Worm (Caenorhabditis elegans) whole organism, young adult: ENCODE data around the gene Y49F6B.8.

Source experiments
- B0019.2 ChIP-seq: fragments of 200-800 bp; sonication (Bioruptor generic); conservative IDR thresholded peaks from 2 replicates; pipeline ENCODE4 v1.3.6; 2022; ENCODE audit warnings: missing genetic modification reagents, missing genetic modification characterization, missing compliant biosample characterization
- B0035.1 ChIP-seq: sonication (generic microtip); optimal IDR thresholded peaks from 2 replicates; lab custom pipeline; 2016; ENCODE audit warnings: missing genetic modification characterization, mild to moderate bottlenecking, missing compliant biosample characterization, missing genotype, missing genetic modification reagents
- B0261.1 ChIP-seq: sonication (generic microtip); optimal IDR thresholded peaks from 2 replicates; lab custom pipeline; 2016; ENCODE audit warnings: mild to moderate bottlenecking, missing genetic modification characterization, moderate library complexity, missing compliant biosample characterization
- F10E7.11 ChIP-seq: sonication (generic microtip); optimal IDR thresholded peaks from 2 replicates; lab custom pipeline; 2017; ENCODE audit warnings: mild to moderate bottlenecking, missing genetic modification characterization, moderate library complexity, missing compliant biosample characterization
- F52B5.7 ChIP-seq: sonication (generic microtip); optimal IDR thresholded peaks from 2 replicates; lab custom pipeline; 2016; ENCODE audit warnings: mild to moderate bottlenecking, missing genetic modification characterization, missing compliant biosample characterization
- F57A8.1 ChIP-seq: fragments of 200-800 bp; sonication (Bioruptor generic); optimal IDR thresholded peaks from 2 replicates; lab custom pipeline; 2018; ENCODE audit warnings: mild to moderate bottlenecking, missing genetic modification characterization, moderate library complexity, missing compliant biosample characterization
- K11D2.4 ChIP-seq: fragments of 200-800 bp; sonication (Bioruptor generic); IDR thresholded peaks from 2 replicates; pipeline ENCODE4 v1.3.6; 2022; ENCODE audit warnings: missing genetic modification reagents, missing genetic modification characterization, missing compliant biosample characterization
- K12H6.12 ChIP-seq: fragments of 200-800 bp; sonication (Bioruptor generic); optimal IDR thresholded peaks from 2 replicates; lab custom pipeline; 2018; ENCODE audit warnings: mild to moderate bottlenecking, missing genetic modification characterization, missing compliant biosample characterization
- Y53G8AR.9 ChIP-seq: fragments of 200-800 bp; sonication (Bioruptor generic); conservative IDR thresholded peaks from 2 replicates; pipeline ENCODE4 v1.3.6; 2022; ENCODE audit warnings: missing genetic modification reagents, missing genetic modification characterization, missing compliant biosample characterization
- Y67H2A.10 ChIP-seq: fragments of 200-800 bp; sonication (Bioruptor generic); conservative IDR thresholded peaks from 2 replicates; pipeline ENCODE4 v1.3.6; 2022; ENCODE audit warnings: missing genetic modification reagents, missing genetic modification characterization, missing compliant biosample characterization
- Y79H2A.3 ChIP-seq: fragments of 200-800 bp; sonication (Bioruptor generic); conservative IDR thresholded peaks from 2 replicates; pipeline ENCODE4 v1.3.6; 2022; ENCODE audit warnings: missing genetic modification reagents, missing genetic modification characterization, missing compliant biosample characterization
- Y95B8A.8 ChIP-seq: fragments of 200-800 bp; sonication (Bioruptor generic); IDR thresholded peaks from 2 replicates; pipeline ENCODE4 v1.3.6; 2022; ENCODE audit warnings: missing genetic modification reagents, missing genetic modification characterization, missing compliant biosample characterization
- ZK185.1 ChIP-seq: sonication (generic microtip); optimal IDR thresholded peaks from 2 replicates; lab custom pipeline; 2016; ENCODE audit warnings: mild to moderate bottlenecking, missing genetic modification characterization, missing compliant biosample characterization; ENCODE audit not compliant: poor library complexity, severe bottlenecking
- ama-1 ChIP-seq, 3 experiments: fragments of 150-350 bp in 1 of 3; sonication (generic microtip) in 2 of 3; optimal IDR thresholded peaks; 2 replicates each; lab custom pipeline; 2014 to 2018; ENCODE audit warnings: missing biosample characterization in 2 of 3, missing genetic modification characterization in 2 of 3, missing genetic modification reagents in 2 of 3
- attf-5 ChIP-seq: fragments of 200-800 bp; sonication (Bioruptor generic); optimal IDR thresholded peaks from 2 replicates; lab custom pipeline; 2018; ENCODE audit warnings: mild to moderate bottlenecking, missing genetic modification characterization, missing compliant biosample characterization
- cebp-1 ChIP-seq, 2 experiments: fragments of 200-800 bp in 1 of 2; sonication (Bioruptor generic) in 1 of 2; sonication (generic microtip) in 1 of 2; IDR thresholded peaks in 1 of 2; optimal IDR thresholded peaks in 1 of 2; 2 replicates each; pipeline versions ENCODE4 v1.3.6 to Lab custom; 2017 to 2022; ENCODE audit warnings: missing compliant biosample characterization in 2 of 2, missing genetic modification characterization in 2 of 2, mild to moderate bottlenecking in 1 of 2, missing genetic modification reagents in 1 of 2, moderate library complexity in 1 of 2
- cebp-2 ChIP-seq: fragments of 200-800 bp; sonication (Bioruptor generic); IDR thresholded peaks from 2 replicates; pipeline ENCODE4 v1.3.6; 2022; ENCODE audit warnings: missing genetic modification characterization, missing compliant biosample characterization
- ceh-100 ChIP-seq: fragments of 200-800 bp; sonication (Bioruptor generic); IDR thresholded peaks from 2 replicates; pipeline ENCODE4 v1.3.6; 2022; ENCODE audit warnings: missing genetic modification reagents, missing genetic modification characterization, missing compliant biosample characterization
- ceh-91 ChIP-seq: fragments of 200-800 bp; sonication (Bioruptor generic); IDR thresholded peaks from 2 replicates; pipeline ENCODE4 v1.3.6; 2022; ENCODE audit warnings: missing genetic modification reagents, missing genetic modification characterization, missing compliant biosample characterization
- dox-1 ChIP-seq: fragments of 200-800 bp; sonication (Bioruptor generic); IDR thresholded peaks from 2 replicates; pipeline ENCODE4 v1.3.6; 2022; ENCODE audit warnings: missing genetic modification reagents, missing genetic modification characterization, missing compliant biosample characterization
- efl-1 ChIP-seq: fragments of 150-350 bp; optimal IDR thresholded peaks from 2 replicates; lab custom pipeline; 2014; ENCODE audit warnings: missing biosample characterization, missing genetic modification reagents, missing genetic modification characterization
- egl-18 ChIP-seq: fragments of 200-800 bp; sonication (Bioruptor generic); IDR thresholded peaks from 2 replicates; pipeline ENCODE4 v1.3.6; 2022; ENCODE audit warnings: missing genetic modification reagents, missing genetic modification characterization, missing compliant biosample characterization
- ekl-4 ChIP-seq: fragments of 200-800 bp; sonication (Bioruptor generic); IDR thresholded peaks from 2 replicates; pipeline ENCODE4 v1.3.6; 2022; ENCODE audit warnings: missing genetic modification reagents, missing genetic modification characterization, missing compliant biosample characterization
- gei-17 ChIP-seq: fragments of 200-800 bp; sonication (Bioruptor generic); optimal IDR thresholded peaks from 2 replicates; lab custom pipeline; 2018; ENCODE audit warnings: mild to moderate bottlenecking, missing genetic modification characterization, missing compliant biosample characterization
- hmg-1.2 ChIP-seq: fragments of 200-800 bp; sonication (Bioruptor generic); IDR thresholded peaks from 2 replicates; pipeline ENCODE4 v1.3.6; 2022; ENCODE audit warnings: missing genetic modification reagents, missing genetic modification characterization, missing compliant biosample characterization
- let-526 ChIP-seq: fragments of 200-800 bp; sonication (Bioruptor generic); IDR thresholded peaks from 2 replicates; pipeline ENCODE4 v1.3.6; 2022; ENCODE audit warnings: missing genetic modification reagents, missing genetic modification characterization, missing compliant biosample characterization
- lin-35 ChIP-seq, 3 experiments: fragments of 150-350 bp in 2 of 3; sonication (generic microtip) in 1 of 3; optimal IDR thresholded peaks; 2 replicates each; lab custom pipeline; 2014 to 2018; ENCODE audit warnings: missing biosample characterization in 3 of 3, missing genetic modification characterization in 3 of 3, missing genetic modification reagents in 3 of 3
- madf-10 ChIP-seq: sonication (generic microtip); optimal IDR thresholded peaks from 2 replicates; lab custom pipeline; 2016; ENCODE audit warnings: mild to moderate bottlenecking, missing genetic modification characterization, missing compliant biosample characterization
- madf-3 ChIP-seq: fragments of 200-800 bp; sonication (Bioruptor generic); IDR thresholded peaks from 2 replicates; pipeline ENCODE4 v1.3.6; 2022; ENCODE audit warnings: missing genetic modification reagents, missing genetic modification characterization, missing compliant biosample characterization
- madf-8 ChIP-seq: fragments of 200-800 bp; sonication (Bioruptor generic); conservative IDR thresholded peaks from 2 replicates; pipeline ENCODE4 v1.3.6; 2022; ENCODE audit warnings: missing genetic modification reagents, missing genetic modification characterization, missing compliant biosample characterization
- mcd-1 ChIP-seq: fragments of 200-800 bp; sonication (Bioruptor generic); IDR thresholded peaks from 2 replicates; pipeline ENCODE4 v1.3.6; 2022; ENCODE audit warnings: missing genetic modification reagents, missing genetic modification characterization, missing compliant biosample characterization
- nhr-179 ChIP-seq: sonication (generic microtip); optimal IDR thresholded peaks from 2 replicates; lab custom pipeline; 2016; ENCODE audit warnings: mild to moderate bottlenecking, missing genetic modification characterization, missing compliant biosample characterization
- pbrm-1 ChIP-seq: fragments of 200-800 bp; sonication (Bioruptor generic); IDR thresholded peaks from 2 replicates; pipeline ENCODE4 v1.3.6; 2022; ENCODE audit warnings: missing genetic modification reagents, missing genetic modification characterization, missing compliant biosample characterization
- rcor-1 ChIP-seq: fragments of 200-800 bp; sonication (Bioruptor generic); IDR thresholded peaks from 2 replicates; pipeline ENCODE4 v1.3.6; 2022; ENCODE audit warnings: missing genetic modification reagents, missing genetic modification characterization, missing compliant biosample characterization
- rpc-1 ChIP-seq, 2 experiments: fragments of 150-350 bp in 1 of 2; sonication (generic microtip) in 1 of 2; optimal IDR thresholded peaks; 2 replicates each; lab custom pipeline; 2014 to 2018; ENCODE audit warnings: missing biosample characterization in 1 of 2, missing genetic modification characterization in 1 of 2, missing genetic modification reagents in 1 of 2, missing genotype in 1 of 2
- somi-1 ChIP-seq: fragments of 200-800 bp; sonication (Bioruptor generic); optimal IDR thresholded peaks from 2 replicates; lab custom pipeline; 2018; ENCODE audit warnings: mild to moderate bottlenecking, missing genetic modification characterization, missing compliant biosample characterization
- unc-62 ChIP-seq: fragments of 150-350 bp; optimal IDR thresholded peaks from 2 replicates; lab custom pipeline; 2014; ENCODE audit warnings: missing biosample characterization, missing genetic modification reagents, missing genetic modification characterization
- ztf-26 ChIP-seq: sonication (generic microtip); optimal IDR thresholded peaks from 2 replicates; lab custom pipeline; 2017; ENCODE audit warnings: missing genetic modification characterization, missing compliant biosample characterization
- ztf-28 ChIP-seq: fragments of 200-800 bp; sonication (Bioruptor generic); IDR thresholded peaks from 2 replicates; pipeline ENCODE4 v1.3.6; 2022; ENCODE audit warnings: missing genetic modification reagents, missing genetic modification characterization, missing compliant biosample characterization

Y49F6B.8 gene

ce11 chrII:3481584-3481983 is at the start of gene Y49F6B.8:
Gene Y49F6B.8 (minus strand): TSS chrII:3481684.
- TF ChIP-seq F10E7.11 (tag; lab: Kevin White, UChicago): no peak
- TF ChIP-seq F52B5.7 (tag; lab: Kevin White, UChicago): no peak
- TF ChIP-seq ztf-28 (GFP tag; lab: Robert Waterston, UW): no peak
- TF ChIP-seq madf-10 (tag; lab: Kevin White, UChicago): no peak
- no peak for TF ChIP-seq cebp-1 (GFP tag; IDR thresholded peaks at IDR 0.05; lab: Robert Waterston, UW)
- no peak for TF ChIP-seq cebp-1 (tag; optimal IDR thresholded peaks at IDR 0.05; lab: Kevin White, UChicago)
- TF ChIP-seq, all 124 proteins: peak for 0

- TF ChIP-seq gei-17 (GFP tag; lab: Kevin White, UChicago) (no peak), cebp-2 (GFP tag; lab: Robert Waterston, UW) (0 out of 2 replicates have a peak, but pooled peaks have one; percentile 53), hmg-1.2 (GFP tag; lab: Robert Waterston, UW) (no peak), unc-62 (GFP tag; lab: Kevin White, UChicago) (no peak), K12H6.12 (tag; lab: Kevin White, UChicago) (no peak), nhr-179 (tag; lab: Kevin White, UChicago) (no peak), F57A8.1 (GFP tag; lab: Kevin White, UChicago) (no peak), rpc-1 (optimal IDR thresholded peaks at IDR 0.05; lab: Kevin White, UChicago) (no peak), rpc-1 (tag; optimal IDR thresholded peaks at IDR 0.05; lab: Kevin White, UChicago) (no peak)
- TF ChIP-seq, all 124 proteins: peak for 1
These were observed 46.8 kb upstream of the Y49F6B.8 start, which contains the start of gene ncs-6 for ce11 chrII:3528256-3528655. Gene ncs-6 (minus strand): TSS chrII:3528516.

- TF ChIP-seq ama-1 (optimal IDR thresholded peaks at IDR 0.05; lab: Kevin White, UChicago) (no peak), ama-1 (GFP tag; optimal IDR thresholded peaks at IDR 0.05; lab: Kevin White, UChicago) (no peak), ZK185.1 (tag; lab: Kevin White, UChicago) (no peak)
These were observed 46.0 kb upstream of the Y49F6B.8 start for ce11 chrII:3527460-3527859.

ce11 chrII:3524097-3524496 is 42.6 kb upstream of the Y49F6B.8 start, which contains the start of gene col-72:
Gene col-72 (minus strand): TSS chrII:3524197.
- TF ChIP-seq madf-3 (GFP tag; lab: Robert Waterston, UW) (no peak), Y95B8A.8 (GFP tag; lab: Robert Waterston, UW) (no peak), somi-1 (GFP tag; lab: Kevin White, UChicago) (no peak), B0035.1 (tag; lab: Kevin White, UChicago) (no peak), efl-1 (GFP tag; lab: Kevin White, UChicago) (no peak), let-526 (no peak), Y53G8AR.9 (GFP tag; lab: Robert Waterston, UW) (no peak), lin-35 (GFP tag; optimal IDR thresholded peaks at IDR 0.05; lab: Kevin White, UChicago) (no peak), Y79H2A.3 (GFP tag; lab: Robert Waterston, UW) (no peak), ztf-28 (GFP tag; lab: Robert Waterston, UW) (no peak)

- TF ChIP-seq ztf-26 (tag; lab: Kevin White, UChicago) (peak; percentile 5), ceh-91 (peak; percentile 38; the same call in 1 of the 2 replicates), egl-18 (GFP tag; lab: Robert Waterston, UW) (peak; percentile 68; the same call in 1 of the 2 replicates), B0019.2 (peak; percentile 51; the same call in 1 of the 2 replicates), cebp-1 (GFP tag; IDR thresholded peaks at IDR 0.05; lab: Robert Waterston, UW) (peak; percentile 58), cebp-1 (tag; optimal IDR thresholded peaks at IDR 0.05; lab: Kevin White, UChicago) (peak; percentile 62), dox-1 (peak; percentile 76), rcor-1 (GFP tag; lab: Robert Waterston, UW) (peak; percentile 55), K11D2.4 (GFP tag; lab: Robert Waterston, UW) (peak; percentile 90), ekl-4 (GFP tag; lab: Robert Waterston, UW) (peak; percentile 60; the same call in 1 of the 2 replicates), pbrm-1 (GFP tag; lab: Robert Waterston, UW) (peak; percentile 74; the same call in 1 of the 2 replicates), attf-5 (GFP tag; lab: Kevin White, UChicago) (peak; percentile 79), madf-8 (GFP tag; lab: Robert Waterston, UW) (0 out of 2 replicates have a peak, but pooled peaks have one; percentile 14), hmg-1.2 (GFP tag; lab: Robert Waterston, UW) (peak; percentile 94), B0261.1 (tag; lab: Kevin White, UChicago) (peak; percentile 42), ceh-100 (GFP tag; lab: Robert Waterston, UW) (peak; percentile 68), mcd-1 (peak; percentile 96), Y67H2A.10 (GFP tag; lab: Robert Waterston, UW) (0 out of 2 replicates have a peak, but pooled peaks have one; percentile 9)
These were observed 42.1 kb upstream of the Y49F6B.8 start for ce11 chrII:3523547-3523946.
